Fruit fly (Drosophila melanogaster) whole organism, embryonic: Measurements from ENCODE around the gene trk.

Source experiments
- Abd-B ChIP-seq: fragments of 200-800 bp; sonication (Bioruptor generic); optimal IDR thresholded peaks from 2 replicates; lab custom pipeline; 2018; ENCODE audit warnings: missing biosample characterization, mild to moderate bottlenecking, missing genetic modification characterization, moderate library complexity
- Atf-2 ChIP-seq: fragments of 200-800 bp; sonication (Bioruptor generic); optimal IDR thresholded peaks from 2 replicates; lab custom pipeline; 2016; ENCODE audit warnings: missing biosample characterization, missing genetic modification characterization
- BEAF-32 ChIP-seq: fragments of 200-800 bp; sonication (Bioruptor generic); optimal IDR thresholded peaks from 3 replicates; lab custom pipeline; 2017; ENCODE audit warnings: missing biosample characterization, missing genetic modification characterization, mild to moderate bottlenecking, moderate library complexity, missing genetic modification reagents
- CG1024 ChIP-seq: fragments of 200-800 bp; sonication (Bioruptor generic); IDR thresholded peaks from 2 replicates; pipeline ENCODE4 v1.3.6; 2022; ENCODE audit warnings: missing biosample characterization, missing genetic modification characterization
- CG11085 ChIP-seq: fragments of 200-800 bp; sonication (Bioruptor generic); IDR thresholded peaks from 2 replicates; pipeline ENCODE4 v1.3.6; 2022; ENCODE audit warnings: missing biosample characterization, missing genetic modification characterization
- CG13287 ChIP-seq: fragments of 200-800 bp; sonication (Bioruptor generic); IDR thresholded peaks from 2 replicates; pipeline ENCODE4 v1.3.6; 2022; ENCODE audit warnings: missing biosample characterization, missing genetic modification characterization; ENCODE audit not compliant: partially characterized antibody
- CG14667 ChIP-seq: fragments of 200-800 bp; sonication (Bioruptor generic); IDR thresholded peaks from 2 replicates; pipeline ENCODE4 v1.3.6; 2022; ENCODE audit warnings: missing biosample characterization, missing genetic modification characterization
- CG14710 ChIP-seq: fragments of 200-800 bp; sonication (Bioruptor generic); optimal IDR thresholded peaks from 3 replicates; lab custom pipeline; 2019; ENCODE audit warnings: missing biosample characterization, mild to moderate bottlenecking, missing genetic modification characterization, moderate library complexity
- CG1603 ChIP-seq: fragments of 200-800 bp; sonication (Bioruptor generic); optimal IDR thresholded peaks from 2 replicates; lab custom pipeline; 2019; ENCODE audit warnings: missing biosample characterization, mild to moderate bottlenecking, missing genetic modification characterization, moderate library complexity
- CG2129 ChIP-seq: fragments of 200-800 bp; sonication (Bioruptor generic); IDR thresholded peaks from 2 replicates; pipeline ENCODE4 v1.3.6; 2022; ENCODE audit warnings: missing biosample characterization, missing genetic modification characterization; ENCODE audit not compliant: partially characterized antibody
- CG31365 ChIP-seq: fragments of 200-800 bp; sonication (Bioruptor generic); optimal IDR thresholded peaks from 2 replicates; lab custom pipeline; 2018; ENCODE audit warnings: missing biosample characterization, mild to moderate bottlenecking, missing genetic modification characterization
- CG4360 ChIP-seq: fragments of 200-800 bp; sonication (Bioruptor generic); IDR thresholded peaks from 2 replicates; pipeline ENCODE4 v1.3.6; 2022; ENCODE audit warnings: missing biosample characterization, missing genetic modification characterization
- CG4854 ChIP-seq: fragments of 200-800 bp; sonication (Bioruptor generic); optimal IDR thresholded peaks from 2 replicates; lab custom pipeline; 2016; ENCODE audit warnings: missing biosample characterization, missing genetic modification characterization, inconsistent platforms
- CG6654 ChIP-seq: fragments of 200-800 bp; sonication (Bioruptor generic); optimal IDR thresholded peaks from 2 replicates; lab custom pipeline; 2017; ENCODE audit warnings: missing biosample characterization, mild to moderate bottlenecking, missing genetic modification characterization
- CG7745 ChIP-seq: fragments of 200-800 bp; sonication (Bioruptor generic); optimal IDR thresholded peaks from 2 replicates; lab custom pipeline; 2018; ENCODE audit warnings: missing biosample characterization, mild to moderate bottlenecking, missing genetic modification characterization, moderate library complexity
- CG7928 ChIP-seq: fragments of 200-800 bp; sonication (Bioruptor generic); optimal IDR thresholded peaks from 2 replicates; lab custom pipeline; 2017; ENCODE audit warnings: missing biosample characterization, mild to moderate bottlenecking, missing genetic modification characterization
- CG9797 ChIP-seq: fragments of 200-800 bp; sonication (Bioruptor generic); optimal IDR thresholded peaks from 3 replicates; lab custom pipeline; 2018; ENCODE audit warnings: missing biosample characterization, mild to moderate bottlenecking, missing genetic modification characterization
- CrebB ChIP-seq: fragments of 200-800 bp; sonication (Bioruptor generic); optimal IDR thresholded peaks from 3 replicates; lab custom pipeline; 2018; ENCODE audit warnings: missing biosample characterization, mild to moderate bottlenecking, missing genetic modification characterization
- Gsc ChIP-seq: fragments of 200-800 bp; sonication (Bioruptor generic); IDR thresholded peaks from 2 replicates; pipeline ENCODE4 v1.3.6; 2022; ENCODE audit warnings: missing biosample characterization, missing genetic modification characterization
- H15 ChIP-seq: fragments of 200-800 bp; sonication (Bioruptor generic); IDR thresholded peaks from 3 replicates; pipeline ENCODE4 v1.3.6; 2022; ENCODE audit warnings: missing biosample characterization, missing genetic modification characterization
- HHEX ChIP-seq: fragments of 200-800 bp; sonication (Bioruptor generic); optimal IDR thresholded peaks from 3 replicates; lab custom pipeline; 2017; ENCODE audit warnings: missing biosample characterization, mild to moderate bottlenecking, missing genetic modification characterization, missing genetic modification reagents
- Hmx ChIP-seq: fragments of 200-800 bp; sonication (Bioruptor generic); optimal IDR thresholded peaks from 2 replicates; lab custom pipeline; 2016; ENCODE audit warnings: missing biosample characterization, missing genetic modification characterization
- Kr ChIP-seq: fragments of 200-800 bp; sonication (Bioruptor generic); optimal IDR thresholded peaks from 2 replicates; lab custom pipeline; 2017; ENCODE audit warnings: missing biosample characterization, mild to moderate bottlenecking, missing genetic modification characterization
- MTF-1 ChIP-seq: fragments of 200-800 bp; sonication (Bioruptor generic); optimal IDR thresholded peaks from 2 replicates; lab custom pipeline; 2018; ENCODE audit warnings: missing biosample characterization, mild to moderate bottlenecking, missing genetic modification characterization, borderline replicate concordance
- Oli ChIP-seq: fragments of 200-800 bp; sonication (Bioruptor generic); optimal IDR thresholded peaks from 2 replicates; lab custom pipeline; 2018; ENCODE audit warnings: missing biosample characterization, mild to moderate bottlenecking, missing genetic modification characterization, moderate library complexity
- Poxn ChIP-seq: fragments of 200-800 bp; sonication (Bioruptor generic); IDR thresholded peaks from 2 replicates; pipeline ENCODE4 v1.3.6; 2022; ENCODE audit warnings: missing biosample characterization, missing genetic modification characterization
- Sry-δ ChIP-seq: fragments of 200-800 bp; sonication (Bioruptor generic); optimal IDR thresholded peaks from 2 replicates; lab custom pipeline; 2016; ENCODE audit warnings: missing biosample characterization, missing genetic modification characterization
- al ChIP-seq: fragments of 200-800 bp; sonication (Bioruptor generic); IDR thresholded peaks from 2 replicates; pipeline ENCODE4 v1.3.6; 2022; ENCODE audit warnings: missing biosample characterization, missing genetic modification characterization
- aop ChIP-seq: fragments of 200-800 bp; sonication (Bioruptor generic); IDR thresholded peaks from 2 replicates; pipeline ENCODE4 v1.3.6; 2022; ENCODE audit warnings: missing biosample characterization, missing genetic modification characterization
- bbx ChIP-seq: fragments of 200-800 bp; sonication (Bioruptor generic); IDR thresholded peaks from 2 replicates; pipeline ENCODE4 v1.3.6; 2022; ENCODE audit warnings: missing biosample characterization, missing genetic modification characterization; ENCODE audit not compliant: partially characterized antibody
- btn ChIP-seq: fragments of 200-800 bp; sonication (Bioruptor generic); optimal IDR thresholded peaks from 2 replicates; lab custom pipeline; 2016; ENCODE audit warnings: missing biosample characterization, missing genetic modification characterization
- chif ChIP-seq, 2 experiments: fragments of 200-800 bp; sonication (Bioruptor generic); optimal IDR thresholded peaks; 3 replicates each; lab custom pipeline; 2016; ENCODE audit warnings: missing biosample characterization in 2 of 2, missing genetic modification characterization in 2 of 2
- ewg ChIP-seq: fragments of 200-800 bp; sonication (Bioruptor generic); optimal IDR thresholded peaks from 3 replicates; lab custom pipeline; 2017; ENCODE audit warnings: mild to moderate bottlenecking, missing biosample characterization, missing genetic modification reagents, missing genetic modification characterization
- gce ChIP-seq: fragments of 200-800 bp; sonication (Bioruptor generic); IDR thresholded peaks from 3 replicates; pipeline ENCODE4 v1.3.6; 2022; ENCODE audit warnings: missing biosample characterization, missing genetic modification characterization
- gcm ChIP-seq: fragments of 200-800 bp; sonication (Bioruptor generic); optimal IDR thresholded peaks from 2 replicates; lab custom pipeline; 2019; ENCODE audit warnings: missing biosample characterization, mild to moderate bottlenecking, missing genetic modification characterization, moderate library complexity
- her ChIP-seq: fragments of 200-800 bp; sonication (Bioruptor generic); optimal IDR thresholded peaks from 2 replicates; lab custom pipeline; 2016; ENCODE audit warnings: missing biosample characterization, missing genetic modification characterization
- hkb ChIP-seq, 2 experiments: fragments of 200-800 bp in 1 of 2; fragments of >200 bp in 1 of 2; sonication (Bioruptor generic) in 1 of 2; IDR thresholded peaks in 1 of 2; optimal IDR thresholded peaks in 1 of 2; 2 replicates each; pipeline versions ENCODE4 v1.3.6 to Lab custom; 2017 to 2022; ENCODE audit warnings: missing biosample characterization in 1 of 2, missing genetic modification characterization in 1 of 2
- lilli ChIP-seq: fragments of 200-800 bp; sonication (Bioruptor generic); optimal IDR thresholded peaks from 3 replicates; lab custom pipeline; 2016; ENCODE audit warnings: missing biosample characterization, missing genetic modification characterization
- nerfin-1 ChIP-seq: fragments of 200-800 bp; sonication (Bioruptor generic); optimal IDR thresholded peaks from 3 replicates; lab custom pipeline; 2019; ENCODE audit warnings: missing biosample characterization, mild to moderate bottlenecking, missing genetic modification characterization, moderate library complexity
- nmo ChIP-seq: fragments of 200-800 bp; sonication (Bioruptor generic); optimal IDR thresholded peaks from 2 replicates; lab custom pipeline; 2018; ENCODE audit warnings: missing biosample characterization, mild to moderate bottlenecking, missing genetic modification characterization, moderate library complexity
- pfk ChIP-seq: fragments of 200-800 bp; sonication (Bioruptor generic); optimal IDR thresholded peaks from 2 replicates; lab custom pipeline; 2018; ENCODE audit warnings: missing biosample characterization, mild to moderate bottlenecking, missing genetic modification characterization, moderate library complexity
- rib ChIP-seq: fragments of 200-800 bp; sonication (Bioruptor generic); IDR thresholded peaks from 2 replicates; pipeline ENCODE4 v1.3.6; 2022; ENCODE audit warnings: missing biosample characterization, missing genetic modification characterization
- sima ChIP-seq: fragments of 200-800 bp; sonication (Bioruptor generic); optimal IDR thresholded peaks from 2 replicates; lab custom pipeline; 2016; ENCODE audit warnings: missing biosample characterization, missing genetic modification characterization
- so ChIP-seq: fragments of 200-800 bp; sonication (Bioruptor generic); IDR thresholded peaks from 3 replicates; pipeline ENCODE4 v1.3.6; 2022; ENCODE audit warnings: missing biosample characterization, missing genetic modification characterization
- sr ChIP-seq: fragments of 200-800 bp; sonication (Bioruptor generic); IDR thresholded peaks from 3 replicates; pipeline ENCODE4 v1.3.6; 2022; ENCODE audit warnings: missing biosample characterization, missing genetic modification characterization
- tll ChIP-seq, 2 experiments: fragments of 200-800 bp in 1 of 2; fragments of >200 bp in 1 of 2; sonication (Bioruptor generic) in 1 of 2; optimal IDR thresholded peaks; 2 replicates each; lab custom pipeline; 2017 to 2019; ENCODE audit warnings: missing biosample characterization in 2 of 2, missing genetic modification characterization in 2 of 2, mild to moderate bottlenecking in 1 of 2, moderate library complexity in 1 of 2
- unpg ChIP-seq: fragments of 200-800 bp; sonication (Bioruptor generic); optimal IDR thresholded peaks from 3 replicates; lab custom pipeline; 2018; ENCODE audit warnings: missing biosample characterization, mild to moderate bottlenecking, missing genetic modification characterization, moderate library complexity
- vnd ChIP-seq: fragments of 200-800 bp; sonication (Bioruptor generic); IDR thresholded peaks from 3 replicates; pipeline ENCODE4 v1.3.6; 2022; ENCODE audit warnings: missing biosample characterization, missing genetic modification characterization; ENCODE audit not compliant: partially characterized antibody
- wek ChIP-seq: fragments of 200-800 bp; sonication (Bioruptor generic); optimal IDR thresholded peaks from 3 replicates; lab custom pipeline; 2018; ENCODE audit warnings: missing biosample characterization, mild to moderate bottlenecking, missing genetic modification characterization, moderate library complexity
- yki ChIP-seq: fragments of >200 bp; optimal IDR thresholded peaks from 3 replicates; lab custom pipeline; 2018

trk gene

dm6 chr2L:10250441-10250847 lies 21.7 kb downstream of the trk start, which contains the start of the genes bsk and CG31717 (continued):
- peak; percentile 53; the same call in 1 of the 2 replicates for TF ChIP-seq CG4360 (GFP tag; lab: Robert Waterston, UW)
- TF ChIP-seq her (GFP tag; lab: Kevin White, UChicago): no peak
- no peak for TF ChIP-seq CG14667
- TF ChIP-seq hkb (optimal IDR thresholded peaks at IDR 0.05; lab: Kevin White, UChicago): no peak
- TF ChIP-seq hkb (GFP tag; IDR thresholded peaks at IDR 0.05; lab: Robert Waterston, UW): no peak
- no peak for TF ChIP-seq Abd-B
- no peak for TF ChIP-seq CG4854 (GFP tag; lab: Kevin White, UChicago)
- no peak for TF ChIP-seq CG6654 (GFP tag; lab: Kevin White, UChicago)
- no peak for TF ChIP-seq unpg (GFP tag; lab: Kevin White, UChicago)
- TF ChIP-seq CG9797 (GFP tag; lab: Kevin White, UChicago): peak; percentile 73
- no peak for TF ChIP-seq H15 (GFP tag; lab: Robert Waterston, UW)
- peak; percentile 93 for TF ChIP-seq CG1603 (tag; lab: Kevin White, UChicago)
- TF ChIP-seq Kr (GFP tag; lab: Kevin White, UChicago): peak; percentile 60
- TF ChIP-seq MTF-1: no peak
- TF ChIP-seq Gsc (GFP tag; lab: Robert Waterston, UW): no peak
- TF ChIP-seq CG7928: no peak
- no peak for TF ChIP-seq CG2129 (GFP tag; lab: Robert Waterston, UW)
- TF ChIP-seq nerfin-1 (tag; lab: Kevin White, UChicago): peak; percentile 38
- TF ChIP-seq CG1024 (GFP tag; lab: Robert Waterston, UW): 0 out of 2 replicates have a peak, but pooled peaks have one; percentile 11
- TF ChIP-seq sr (GFP tag; lab: Robert Waterston, UW): no peak
- TF ChIP-seq CG11085 (GFP tag; lab: Robert Waterston, UW): no peak
- TF ChIP-seq nmo: peak; percentile 60
- TF ChIP-seq gce (GFP tag; lab: Robert Waterston, UW): no peak
- TF ChIP-seq BEAF-32 (GFP tag; lab: Kevin White, UChicago): peak; percentile 77
- TF ChIP-seq aop (GFP tag; lab: Robert Waterston, UW): no peak
- no peak for TF ChIP-seq wek (GFP tag; lab: Kevin White, UChicago)
- no peak for TF ChIP-seq CrebB (tag; lab: Kevin White, UChicago)
- TF ChIP-seq ewg: no peak
- no peak for TF ChIP-seq sima (GFP tag; lab: Kevin White, UChicago)
- no peak for TF ChIP-seq chif (GFP tag; optimal IDR thresholded peaks at IDR 0.05; lab: Kevin White, UChicago)
- TF ChIP-seq tll (GFP tag; optimal IDR thresholded peaks at IDR 0.05; lab: Kevin White, UChicago): peak in 1 of 2 experiments; percentile 53
- peak; percentile 87 for TF ChIP-seq Sry-δ
- TF ChIP-seq gcm (GFP tag; lab: Kevin White, UChicago): no peak
- TF ChIP-seq pfk (GFP tag; lab: Kevin White, UChicago): peak; percentile 97
- TF ChIP-seq CG7745 (tag; lab: Kevin White, UChicago): no peak
- no peak for TF ChIP-seq Atf-2 (GFP tag; lab: Kevin White, UChicago)
- no peak; the same call in 1 of the 2 replicates for TF ChIP-seq bbx
- TF ChIP-seq lilli: peak; percentile 7
- TF ChIP-seq rib (GFP tag; lab: Robert Waterston, UW): no peak
- TF ChIP-seq Poxn (GFP tag; lab: Robert Waterston, UW): no peak
- TF ChIP-seq btn (GFP tag; lab: Kevin White, UChicago): no peak
- no peak for TF ChIP-seq so
- TF ChIP-seq CG14710 (tag; lab: Kevin White, UChicago): peak; percentile 62
- TF ChIP-seq yki (lab: Kevin White, UChicago): no peak
- TF ChIP-seq Oli (tag; lab: Kevin White, UChicago): no peak
- TF ChIP-seq CG31365: no peak
- TF ChIP-seq al: no peak
- TF ChIP-seq Hmx (GFP tag; lab: Kevin White, UChicago): peak; percentile 19
- TF ChIP-seq vnd (GFP tag; lab: Robert Waterston, UW): peak; percentile 39; the same call in 1 of the 3 replicates
- no peak for TF ChIP-seq HHEX (GFP tag; lab: Kevin White, UChicago)
- peak; percentile 68 for TF ChIP-seq CG13287 (GFP tag; lab: Robert Waterston, UW)
